Worm (Caenorhabditis elegans): ENCODE data around the gene srw-119.
"Not testable (repeated sequence)": the region's sequence is repeated elsewhere in the genome, so short reads cannot be mapped to it uniquely, and the experiment has no call there.

The srw-119 gene

DNA sequence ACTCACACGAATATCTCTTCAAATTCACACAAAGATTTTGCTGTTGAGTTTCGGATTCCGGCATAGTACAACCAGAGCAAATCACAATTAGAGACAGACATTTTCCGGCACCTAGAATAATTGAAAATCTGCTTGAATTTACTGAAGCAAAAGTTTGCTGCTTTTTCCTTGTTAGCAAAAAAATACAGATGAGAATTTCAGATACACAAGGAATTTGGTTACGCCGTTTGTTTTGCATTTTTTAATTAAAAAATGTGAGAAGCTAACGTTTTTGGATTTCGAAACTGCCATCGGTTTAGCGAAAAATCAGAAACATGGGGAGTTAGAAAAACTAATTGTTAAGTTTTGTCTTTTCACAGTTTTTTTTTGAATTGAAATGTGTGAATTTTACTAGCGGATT, 19.7 kb downstream of the srw-119 start, which contains the start of gene srw-118:
srw-118 (minus strand) TSS at position 101 of the 400 bp plus-strand sequence.
- TF ChIP-seq dox-1 (GFP tag; IDR thresholded peaks at IDR 0.05) (no peak), aptf-3 (GFP tag; IDR thresholded peaks at IDR 0.05) (no peak), K11D2.4 (GFP tag; IDR thresholded peaks at IDR 0.05) (no peak), egl-44 (GFP tag; IDR thresholded peaks at IDR 0.05) (no peak), ZK185.1 (tag; optimal IDR thresholded peaks at IDR 0.05; ENCODE audit: poor library complexity, severe bottlenecking) (no peak), F10E7.11 (tag; optimal IDR thresholded peaks at IDR 0.05) (no peak), ztf-3 (GFP tag; optimal IDR thresholded peaks at IDR 0.05) (no peak), nfya-2 (GFP tag; IDR thresholded peaks at IDR 0.05) (no peak), F57A8.1 (GFP tag; optimal IDR thresholded peaks at IDR 0.05) (no peak), Y95B8A.8 (GFP tag; IDR thresholded peaks at IDR 0.05) (no peak), ztf-28 (GFP tag; IDR thresholded peaks at IDR 0.05) (no peak), B0019.2 (GFP tag; conservative IDR thresholded peaks at IDR 0.05) (no peak), B0336.3 (GFP tag; IDR thresholded peaks at IDR 0.05) (no peak), nfyb-1 (GFP tag; IDR thresholded peaks at IDR 0.05) (no peak), K12H6.12 (tag; optimal IDR thresholded peaks at IDR 0.05) (no peak), F55B11.4 (tag; optimal IDR thresholded peaks at IDR 0.05; ENCODE audit: borderline replicate concordance, insufficient read depth) (no peak), mcd-1 (GFP tag; IDR thresholded peaks at IDR 0.05) (no peak)

DNA sequence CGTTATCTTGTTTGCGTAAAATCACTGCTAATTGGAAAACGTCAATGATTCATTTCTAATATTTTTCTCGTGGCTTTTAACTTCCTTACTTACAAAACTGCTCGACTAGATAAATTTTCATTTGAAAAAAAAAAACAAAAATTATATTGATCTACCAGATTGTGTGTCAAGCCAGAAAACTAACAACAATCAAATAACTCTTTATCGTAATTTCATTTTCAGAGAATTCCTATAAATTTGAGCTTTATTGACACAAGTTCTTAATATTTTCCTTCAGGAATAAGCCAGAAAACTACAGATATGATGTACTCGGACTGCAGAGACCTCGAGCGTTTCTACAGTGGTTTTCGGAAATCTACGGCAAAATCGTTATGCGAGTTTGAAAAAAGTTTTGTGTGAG, 23.3 kb downstream of the srw-119 start, which contains the start of gene srw-124:
srw-124 (plus strand) TSS at position 301 of the 400 bp plus-strand sequence.
- no peak for TF ChIP-seq ama-1 (optimal IDR thresholded peaks at IDR 0.05)
- TF ChIP-seq ama-1 (GFP tag; optimal IDR thresholded peaks at IDR 0.05): no peak
- TF ChIP-seq dpl-1 (GFP tag; optimal IDR thresholded peaks at IDR 0.05): no peak
- TF ChIP-seq K11D2.4 (GFP tag; IDR thresholded peaks at IDR 0.05): no peak
- no peak for TF ChIP-seq F10E7.11 (tag; optimal IDR thresholded peaks at IDR 0.05)
- TF ChIP-seq ztf-3 (GFP tag; optimal IDR thresholded peaks at IDR 0.05): no peak
- no peak for TF ChIP-seq ztf-18 (tag; optimal IDR thresholded peaks at IDR 0.05)
- TF ChIP-seq snpc-4 (GFP tag; optimal IDR thresholded peaks at IDR 0.05): no peak
- no peak for TF ChIP-seq snpc-4 (tag; optimal IDR thresholded peaks at IDR 0.05)
- no peak for TF ChIP-seq ztf-26 (tag; optimal IDR thresholded peaks at IDR 0.05)

DNA sequence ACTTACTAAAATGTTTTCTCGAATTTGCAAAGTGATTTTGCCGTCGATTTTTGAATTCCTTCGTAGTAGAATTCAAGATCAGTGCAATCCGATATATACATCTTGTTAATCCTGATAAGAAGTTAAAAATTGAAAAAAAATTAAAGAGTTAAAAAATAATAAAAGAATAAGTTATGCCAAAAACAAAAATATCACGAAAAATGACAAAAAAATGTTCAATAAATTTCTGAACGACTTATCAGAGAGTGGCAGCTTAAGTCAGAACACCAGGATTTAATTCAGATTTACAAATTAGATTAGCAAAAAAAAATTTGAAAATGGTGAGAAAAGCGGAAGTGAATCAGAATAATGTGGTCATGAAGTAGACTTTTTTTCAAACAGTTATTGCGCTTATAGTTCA, 24.4 kb downstream of the srw-119 start, which contains the start of gene srw-123:
srw-123 (minus strand) TSS at position 101 of the 400 bp plus-strand sequence.
- TF ChIP-seq attf-6 (GFP tag; IDR thresholded peaks at IDR 0.05); efl-1 (GFP tag; optimal IDR thresholded peaks at IDR 0.05); ets-4 (GFP tag; optimal IDR thresholded peaks at IDR 0.05): not testable (repeated sequence)

DNA sequence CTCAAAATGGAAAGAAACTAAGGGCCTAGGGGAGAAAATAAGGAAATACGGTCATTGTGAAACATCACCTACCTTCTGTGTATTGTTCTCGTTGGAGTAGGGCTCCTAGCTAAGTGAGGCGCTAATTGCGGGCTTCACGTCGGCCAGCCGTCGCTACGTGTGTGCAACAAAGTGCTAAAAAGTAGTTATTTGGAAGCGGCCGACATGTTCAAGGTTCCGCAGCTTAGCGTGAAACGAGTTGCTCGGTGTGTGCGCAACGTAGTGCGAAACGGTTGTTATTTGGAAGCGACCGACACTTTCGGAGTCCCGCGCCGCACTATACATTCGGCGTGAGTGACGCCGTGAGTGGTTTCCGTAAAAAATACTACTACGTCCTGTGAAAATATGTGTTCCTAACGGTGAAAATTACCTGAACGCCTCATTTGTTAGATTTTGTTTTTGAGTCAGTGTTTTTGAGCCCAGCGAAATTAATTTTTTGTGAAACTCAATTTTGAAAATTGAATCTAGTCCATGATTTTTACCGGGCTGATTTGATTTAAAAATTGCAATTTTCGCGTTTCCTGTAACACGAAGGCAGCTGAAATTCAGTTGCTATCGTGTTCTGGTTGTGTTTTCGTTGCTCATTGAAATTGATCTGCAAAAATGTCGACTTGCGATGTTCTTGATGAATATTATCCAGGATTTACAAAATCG, 28.2 kb downstream of the srw-119 start, which contains the start of gene srw-129:
srw-129 (plus strand) TSS at position 643 of the 693 bp plus-strand sequence.
- TF ChIP-seq snpc-1.1 (tag; optimal IDR thresholded peaks at IDR 0.05; ENCODE audit: insufficient read depth) (peak; percentile 84), snpc-4 (GFP tag; optimal IDR thresholded peaks at IDR 0.05) (no peak), snpc-4 (tag; optimal IDR thresholded peaks at IDR 0.05) (peak in 3 of 4 experiments; percentile 51 to 95 (median 91)), rpc-1 (optimal IDR thresholded peaks at IDR 0.05) (no peak), rpc-1 (tag; optimal IDR thresholded peaks at IDR 0.05) (peak; percentile 22), Y53F4B.3 (GFP tag; IDR thresholded peaks at IDR 0.05) (no peak)

DNA sequence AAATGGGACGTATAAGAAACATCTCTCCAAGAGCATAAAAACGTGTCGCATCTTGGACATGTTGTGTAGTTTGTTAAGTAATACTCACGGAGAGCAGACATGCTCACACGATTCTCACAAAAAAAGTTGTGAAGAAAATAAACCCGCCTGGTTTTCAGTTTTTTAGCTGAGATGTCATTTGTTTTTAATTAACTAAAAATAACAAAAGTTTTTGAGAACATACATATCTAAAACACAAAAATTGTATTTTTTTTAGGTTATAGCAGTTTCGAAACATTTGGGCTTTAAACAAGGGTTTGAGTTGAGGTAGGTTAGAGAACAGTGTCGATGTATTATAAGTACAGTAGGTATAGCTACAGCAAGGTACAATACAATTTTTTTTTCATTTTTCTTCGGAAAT, 34.9 kb downstream of the srw-119 start, which contains the start of gene srh-88:
srh-88 (minus strand) TSS at position 101 of the 400 bp plus-strand sequence.
- no peak for TF ChIP-seq hsf-1 (GFP tag; IDR thresholded peaks at IDR 0.05)
- no peak for TF ChIP-seq attf-5 (GFP tag; optimal IDR thresholded peaks at IDR 0.05)
- no peak for TF ChIP-seq nhr-90 (tag; optimal IDR thresholded peaks at IDR 0.05)
- TF ChIP-seq ccch-3 (GFP tag; optimal IDR thresholded peaks at IDR 0.05): no peak
- TF ChIP-seq B0035.1 (tag; optimal IDR thresholded peaks at IDR 0.05): no peak
- no peak for TF ChIP-seq ceh-100 (GFP tag; IDR thresholded peaks at IDR 0.05)
- TF ChIP-seq aptf-3 (GFP tag; IDR thresholded peaks at IDR 0.05): no peak
- no peak for TF ChIP-seq nhr-120 (GFP tag; IDR thresholded peaks at IDR 0.05)
- TF ChIP-seq somi-1 (GFP tag; optimal IDR thresholded peaks at IDR 0.05): no peak
- TF ChIP-seq madf-10 (tag; optimal IDR thresholded peaks at IDR 0.05): no peak
- no peak for TF ChIP-seq zfh-2 (GFP tag; conservative IDR thresholded peaks at IDR 0.05)
- TF ChIP-seq Y95B8A.8 (GFP tag; IDR thresholded peaks at IDR 0.05): no peak
- no peak for TF ChIP-seq let-607 (tag; optimal IDR thresholded peaks at IDR 0.05)
- TF ChIP-seq ztf-3 (GFP tag; optimal IDR thresholded peaks at IDR 0.05): no peak
